Worm (Caenorhabditis elegans) whole organism, L4 larva: Measurements from ENCODE around the gene Y54G2A.36.

ENCODE experiments used
- hlh-30 ChIP-seq: sonication (generic microtip); optimal IDR thresholded peaks from 2 replicates; lab custom pipeline; 2017; ENCODE audit warnings: antibody characterized with exemption, mild to moderate bottlenecking, missing genetic modification characterization, missing compliant biosample characterization; ENCODE audit not compliant: insufficient read depth
- lin-13 ChIP-seq: fragments of 150-350 bp; optimal IDR thresholded peaks from 2 replicates; lab custom pipeline; 2014; ENCODE audit warnings: missing biosample characterization, missing genetic modification reagents, missing genetic modification characterization
- nhr-10 ChIP-seq: fragments of 150-350 bp; optimal IDR thresholded peaks from 2 replicates; lab custom pipeline; 2014; ENCODE audit warnings: missing biosample characterization, missing genetic modification characterization
- nhr-237 ChIP-seq: sonication (generic microtip); optimal IDR thresholded peaks from 2 replicates; lab custom pipeline; 2017; ENCODE audit warnings: missing biosample characterization, missing genetic modification characterization

- no peak for TF ChIP-seq hlh-30 (tag; lab: Kevin White, UChicago)
- TF ChIP-seq nhr-10 (tag; lab: Kevin White, UChicago): no peak
- no peak for TF ChIP-seq nhr-237 (tag; lab: Kevin White, UChicago)
- no peak for TF ChIP-seq lin-13
Observed at ce11 chrIV:2897644-2898160, at the start of gene Y54G2A.36.
